Worm (Caenorhabditis elegans) whole organism, L1 larva: ENCODE data around the gene ric-8.

ENCODE experiments used
- C04F5.9 ChIP-seq: sonication (generic microtip); optimal IDR thresholded peaks from 2 replicates; lab custom pipeline; 2016; ENCODE audit warnings: missing genetic modification characterization, missing compliant biosample characterization
- C16A3.4 ChIP-seq: fragments of 150-350 bp; optimal IDR thresholded peaks from 2 replicates; lab custom pipeline; 2014; ENCODE audit warnings: missing biosample characterization, missing genetic modification characterization
- C34B4.2 ChIP-seq: sonication (generic microtip); optimal IDR thresholded peaks from 2 replicates; lab custom pipeline; 2017; ENCODE audit warnings: mild to moderate bottlenecking, missing genetic modification characterization, missing compliant biosample characterization
- F16B12.6 ChIP-seq: fragments of 150-350 bp; optimal IDR thresholded peaks from 2 replicates; lab custom pipeline; 2014; ENCODE audit warnings: missing biosample characterization, missing genetic modification characterization
- aha-1 ChIP-seq: fragments of 150-350 bp; optimal IDR thresholded peaks from 2 replicates; lab custom pipeline; 2014; ENCODE audit warnings: missing biosample characterization, missing genetic modification characterization
- blmp-1 ChIP-seq: fragments of 150-350 bp; optimal IDR thresholded peaks from 2 replicates; lab custom pipeline; 2014; ENCODE audit warnings: missing biosample characterization, missing genetic modification characterization
- ceh-82 ChIP-seq, 3 experiments: fragments of 150-350 bp in 1 of 3; sonication (generic microtip) in 2 of 3; optimal IDR thresholded peaks; 2 replicates each; lab custom pipeline; 2014 to 2017; ENCODE audit warnings: missing biosample characterization in 3 of 3, missing genetic modification characterization in 3 of 3
- ceh-88 ChIP-seq: fragments of 200-800 bp; sonication (Bioruptor generic); IDR thresholded peaks from 2 replicates; pipeline ENCODE4 v1.3.6; 2022; ENCODE audit warnings: missing genetic modification characterization, missing compliant biosample characterization
- ceh-90 ChIP-seq: sonication (generic microtip); optimal IDR thresholded peaks from 2 replicates; lab custom pipeline; 2016; ENCODE audit warnings: missing genetic modification characterization, missing compliant biosample characterization
- ces-1 ChIP-seq: fragments of 150-350 bp; optimal IDR thresholded peaks from 2 replicates; lab custom pipeline; 2014; ENCODE audit warnings: missing biosample characterization, missing genetic modification reagents, missing genetic modification characterization
- dpl-1 ChIP-seq, 3 experiments: fragments of 150-350 bp in 2 of 3; sonication (generic microtip) in 1 of 3; optimal IDR thresholded peaks; 2 replicates each; lab custom pipeline; 2014 to 2017; ENCODE audit warnings: missing biosample characterization in 3 of 3, missing genetic modification characterization in 3 of 3, missing genetic modification reagents in 3 of 3
- efl-1 ChIP-seq, 4 experiments: fragments of 150-350 bp; optimal IDR thresholded peaks in 3 of 4; peaks in 1 of 4; 1 replicate in 1 of 4; 2 replicates in 3 of 4; lab custom pipeline; 2014; ENCODE audit warnings: missing biosample characterization in 2 of 4, missing genetic modification characterization in 2 of 4, missing genetic modification reagents in 2 of 4
- efl-3 ChIP-seq: fragments of 200-800 bp; sonication (Bioruptor generic); optimal IDR thresholded peaks from 2 replicates; lab custom pipeline; 2018; ENCODE audit warnings: mild to moderate bottlenecking, missing genetic modification characterization, missing compliant biosample characterization
- egl-13 ChIP-seq: sonication (generic microtip); optimal IDR thresholded peaks from 2 replicates; lab custom pipeline; 2016; ENCODE audit warnings: missing genotype, missing genetic modification reagents, missing genetic modification characterization, missing compliant biosample characterization
- egl-27 ChIP-seq, 2 experiments: fragments of 150-350 bp in 1 of 2; sonication (generic microtip); optimal IDR thresholded peaks; 3 replicates each; lab custom pipeline; 2017 to 2018; ENCODE audit warnings: missing biosample characterization in 2 of 2, missing genetic modification characterization in 2 of 2, missing genetic modification reagents in 2 of 2
- elt-3 ChIP-seq, 6 experiments: fragments of 150-350 bp in 1 of 6; sonication (generic microtip); optimal IDR thresholded peaks; 2 replicates each; lab custom pipeline; 2017 to 2018; ENCODE audit warnings: missing biosample characterization in 6 of 6, missing genetic modification characterization in 6 of 6, inconsistent platforms in 1 of 6
- ets-5 ChIP-seq: fragments of 200-800 bp; sonication (Bioruptor generic); IDR thresholded peaks from 2 replicates; pipeline ENCODE4 v1.3.6; 2022; ENCODE audit warnings: missing genetic modification characterization, missing compliant biosample characterization
- fkh-4 ChIP-seq: sonication (generic microtip); optimal IDR thresholded peaks from 2 replicates; lab custom pipeline; 2016; ENCODE audit warnings: missing compliant biosample characterization, missing genetic modification characterization, borderline replicate concordance
- fkh-8 ChIP-seq: sonication (generic microtip); optimal IDR thresholded peaks from 2 replicates; lab custom pipeline; 2016; ENCODE audit warnings: mild to moderate bottlenecking, missing genetic modification characterization, missing compliant biosample characterization
- grh-1 ChIP-seq: fragments of 200-800 bp; sonication (Bioruptor generic); IDR thresholded peaks from 2 replicates; pipeline ENCODE4 v1.3.6; 2022; ENCODE audit warnings: missing genetic modification reagents, missing genetic modification characterization, missing compliant biosample characterization
- hlh-17 ChIP-seq: fragments of 200-800 bp; sonication (Bioruptor generic); optimal IDR thresholded peaks from 2 replicates; lab custom pipeline; 2018; ENCODE audit warnings: missing genetic modification characterization, mild to moderate bottlenecking, missing compliant biosample characterization, moderate library complexity, borderline replicate concordance
- jun-1 ChIP-seq: fragments of 150-350 bp; optimal IDR thresholded peaks from 2 replicates; lab custom pipeline; 2014; ENCODE audit warnings: missing biosample characterization, missing genetic modification reagents, missing genetic modification characterization
- lin-14 ChIP-seq: fragments of 200-800 bp; sonication (Bioruptor generic); optimal IDR thresholded peaks from 2 replicates; lab custom pipeline; 2018; ENCODE audit warnings: mild to moderate bottlenecking, missing genetic modification characterization, moderate library complexity, missing compliant biosample characterization
- lin-35 ChIP-seq, 2 experiments: fragments of 150-350 bp; optimal IDR thresholded peaks; 2 replicates each; lab custom pipeline; 2014; ENCODE audit warnings: missing biosample characterization in 2 of 2, missing genetic modification characterization in 2 of 2, missing genetic modification reagents in 2 of 2
- lin-39 ChIP-seq: fragments of 150-350 bp; optimal IDR thresholded peaks from 2 replicates; lab custom pipeline; 2014; ENCODE audit warnings: missing biosample characterization, missing genetic modification reagents, missing genetic modification characterization
- lsy-2 ChIP-seq, 2 experiments: fragments of 150-350 bp; optimal IDR thresholded peaks; 2 replicates each; lab custom pipeline; 2014; ENCODE audit warnings: missing biosample characterization in 2 of 2, missing genetic modification characterization in 2 of 2
- mef-2 ChIP-seq: fragments of 150-350 bp; optimal IDR thresholded peaks from 2 replicates; lab custom pipeline; 2014; ENCODE audit warnings: missing biosample characterization, missing genetic modification characterization
- mep-1 ChIP-seq: fragments of 150-350 bp; optimal IDR thresholded peaks from 2 replicates; lab custom pipeline; 2014; ENCODE audit warnings: missing biosample characterization, missing genetic modification characterization
- nhr-11 ChIP-seq: fragments of 150-350 bp; optimal IDR thresholded peaks from 2 replicates; lab custom pipeline; 2014; ENCODE audit warnings: missing biosample characterization, missing genetic modification characterization
- nhr-19 ChIP-seq: fragments of 200-800 bp; sonication (Bioruptor generic); conservative IDR thresholded peaks from 2 replicates; pipeline ENCODE4 v1.3.6; 2022; ENCODE audit warnings: missing genetic modification characterization, missing compliant biosample characterization
- nhr-20 ChIP-seq: sonication (generic microtip); optimal IDR thresholded peaks from 2 replicates; lab custom pipeline; 2016; ENCODE audit warnings: mild to moderate bottlenecking, missing genetic modification characterization, missing compliant biosample characterization
- nhr-28 ChIP-seq: fragments of 150-350 bp; optimal IDR thresholded peaks from 2 replicates; lab custom pipeline; 2014; ENCODE audit warnings: missing biosample characterization, missing genetic modification characterization
- nhr-47 ChIP-seq: sonication (generic microtip); optimal IDR thresholded peaks from 2 replicates; lab custom pipeline; 2016; ENCODE audit warnings: mild to moderate bottlenecking, missing genetic modification characterization, moderate library complexity, missing compliant biosample characterization
- nhr-71 ChIP-seq: sonication (generic microtip); optimal IDR thresholded peaks from 2 replicates; lab custom pipeline; 2016; ENCODE audit warnings: mild to moderate bottlenecking, missing genetic modification characterization, moderate library complexity, missing compliant biosample characterization
- nhr-76 ChIP-seq: sonication (generic microtip); optimal IDR thresholded peaks from 2 replicates; lab custom pipeline; 2017; ENCODE audit warnings: missing biosample characterization, missing genetic modification characterization
- nhr-85 ChIP-seq: sonication (generic microtip); peaks from one replicate; lab custom pipeline; 2016; ENCODE audit warnings: missing genetic modification characterization, inconsistent platforms, missing compliant biosample characterization
- nhr-90 ChIP-seq: sonication (generic microtip); optimal IDR thresholded peaks from 2 replicates; lab custom pipeline; 2016; ENCODE audit warnings: mild to moderate bottlenecking, missing genetic modification characterization, missing compliant biosample characterization; ENCODE audit not compliant: poor library complexity
- pag-3 ChIP-seq: sonication (generic microtip); optimal IDR thresholded peaks from 2 replicates; lab custom pipeline; 2017; ENCODE audit warnings: missing genetic modification characterization, mild to moderate bottlenecking, missing compliant biosample characterization, antibody characterized with exemption, borderline replicate concordance; ENCODE audit not compliant: insufficient read depth
- pax-3 ChIP-seq: fragments of 200-800 bp; sonication (Bioruptor generic); optimal IDR thresholded peaks from 2 replicates; lab custom pipeline; 2018; ENCODE audit warnings: mild to moderate bottlenecking, missing genetic modification characterization, moderate library complexity, missing compliant biosample characterization
- rnt-1 ChIP-seq: sonication (generic microtip); optimal IDR thresholded peaks from 2 replicates; lab custom pipeline; 2016; ENCODE audit warnings: mild to moderate bottlenecking, missing genetic modification characterization, moderate library complexity, missing compliant biosample characterization
- skn-1 ChIP-seq: fragments of 150-350 bp; optimal IDR thresholded peaks from 2 replicates; lab custom pipeline; 2014; ENCODE audit warnings: missing biosample characterization, missing genetic modification characterization
- snpc-4 ChIP-seq: fragments of 150-350 bp; optimal IDR thresholded peaks from 2 replicates; lab custom pipeline; 2014; ENCODE audit warnings: missing biosample characterization, missing genetic modification characterization
- sox-4 ChIP-seq: sonication (generic microtip); optimal IDR thresholded peaks from 2 replicates; lab custom pipeline; 2016; ENCODE audit warnings: missing genetic modification characterization, missing compliant biosample characterization
- sptf-1 ChIP-seq: fragments of 150-350 bp; optimal IDR thresholded peaks from 2 replicates; lab custom pipeline; 2014; ENCODE audit warnings: missing biosample characterization, missing genetic modification characterization
- tlp-1 ChIP-seq: fragments of 150-350 bp; optimal IDR thresholded peaks from 2 replicates; lab custom pipeline; 2014; ENCODE audit warnings: missing biosample characterization, missing genetic modification characterization
- unc-130 ChIP-seq: fragments of 150-350 bp; optimal IDR thresholded peaks from 2 replicates; lab custom pipeline; 2017; ENCODE audit warnings: missing biosample characterization, missing genetic modification characterization, inconsistent platforms
- unc-30 ChIP-seq: sonication (generic microtip); optimal IDR thresholded peaks from 2 replicates; lab custom pipeline; 2017; ENCODE audit warnings: missing biosample characterization, missing genetic modification characterization
- unc-86 ChIP-seq: sonication (generic microtip); optimal IDR thresholded peaks from 2 replicates; lab custom pipeline; 2016; ENCODE audit warnings: missing genetic modification characterization, missing compliant biosample characterization
- zag-1 ChIP-seq: fragments of 150-350 bp; optimal IDR thresholded peaks from 2 replicates; lab custom pipeline; 2014; ENCODE audit warnings: missing biosample characterization, missing genetic modification characterization
- ztf-11 ChIP-seq, 2 experiments: sonication (generic microtip); optimal IDR thresholded peaks; 2 replicates each; lab custom pipeline; 2016 to 2017; ENCODE audit warnings: missing genetic modification characterization in 2 of 2, missing biosample characterization in 1 of 2, missing compliant biosample characterization in 1 of 2

Gene ric-8

ce11 chrIV:2610974-2611373, 31.8 kb upstream of the ric-8 start:
- TF ChIP-seq efl-1 (optimal IDR thresholded peaks at IDR 0.05; lab: Kevin White, UChicago) (peak in 1 of 2 experiments; percentile 55), efl-1 (GFP tag; optimal IDR thresholded peaks at IDR 0.05 in 1 of 2; lab: Kevin White, UChicago) (no peak), dpl-1 (GFP tag; optimal IDR thresholded peaks at IDR 0.05; lab: Kevin White, UChicago) (peak in 1 of 3 experiments; percentile 2), elt-3 (tag; optimal IDR thresholded peaks at IDR 0.05; lab: Kevin White, UChicago) (no peak), lin-14 (no peak)

ce11 chrIV:2613011-2613503, 29.7 kb upstream of the ric-8 start, which contains the start of gene Y69A2AR.28:
Gene Y69A2AR.28, minus strand, starts transcription at chrIV:2613061.
- TF ChIP-seq F16B12.6, result no peak
- TF ChIP-seq ceh-88 (GFP tag; lab: Robert Waterston, UW), result no peak
- no peak for TF ChIP-seq fkh-4 (tag; lab: Kevin White, UChicago)
- no peak for TF ChIP-seq fkh-8 (tag; lab: Kevin White, UChicago)
- peak; percentile 36 for TF ChIP-seq skn-1 (tag; lab: Kevin White, UChicago)
- no peak for TF ChIP-seq C34B4.2 (tag; lab: Kevin White, UChicago)
- no peak for TF ChIP-seq ceh-90 (tag; lab: Kevin White, UChicago)
- no peak for TF ChIP-seq unc-30 (tag; lab: Kevin White, UChicago)
- TF ChIP-seq unc-86, result no peak
- TF ChIP-seq sptf-1 (tag; lab: Kevin White, UChicago), result no peak
- TF ChIP-seq C04F5.9 (tag; lab: Kevin White, UChicago), result no peak
- TF ChIP-seq snpc-4 (tag; lab: Kevin White, UChicago), result no peak
- TF ChIP-seq pax-3 (tag; lab: Kevin White, UChicago), result no peak
- no peak for TF ChIP-seq nhr-47 (tag; lab: Kevin White, UChicago)
- no peak for TF ChIP-seq grh-1
- TF ChIP-seq egl-13, result no peak
- TF ChIP-seq nhr-19 (GFP tag; lab: Robert Waterston, UW), result no peak
- TF ChIP-seq nhr-20 (tag; lab: Kevin White, UChicago), result no peak
- peak; percentile 55 to 84 (median 74) for TF ChIP-seq dpl-1 (GFP tag; optimal IDR thresholded peaks at IDR 0.05; lab: Kevin White, UChicago)
- no peak for TF ChIP-seq unc-130
- no peak for TF ChIP-seq nhr-71 (tag; lab: Kevin White, UChicago)
- TF ChIP-seq ztf-11 (tag; optimal IDR thresholded peaks at IDR 0.05; lab: Kevin White, UChicago), result no peak
- TF ChIP-seq lin-39 (tag; lab: Kevin White, UChicago), result no peak
- no peak for TF ChIP-seq efl-3 (GFP tag; lab: Kevin White, UChicago)
- TF ChIP-seq nhr-85 (tag; lab: Kevin White, UChicago), result no peak
- no peak for TF ChIP-seq jun-1
- TF ChIP-seq ets-5, result no peak
- TF ChIP-seq aha-1 (tag; lab: Kevin White, UChicago), result no peak
- TF ChIP-seq ceh-82 (tag; optimal IDR thresholded peaks at IDR 0.05; lab: Kevin White, UChicago), result no peak
- no peak for TF ChIP-seq egl-27 (tag; optimal IDR thresholded peaks at IDR 0.05; lab: Kevin White, UChicago)
- no peak for TF ChIP-seq mef-2 (tag; lab: Kevin White, UChicago)
- no peak for TF ChIP-seq zag-1 (tag; lab: Kevin White, UChicago)
- TF ChIP-seq nhr-11 (tag; lab: Kevin White, UChicago), result no peak
- TF ChIP-seq pag-3 (tag; lab: Kevin White, UChicago), result no peak
- peak in 1 of 2 experiments; percentile 51 for TF ChIP-seq lsy-2 (tag; optimal IDR thresholded peaks at IDR 0.05; lab: Kevin White, UChicago)
- TF ChIP-seq hlh-17 (GFP tag; lab: Kevin White, UChicago), result no peak
- TF ChIP-seq C16A3.4 (tag; lab: Kevin White, UChicago), result no peak
- TF ChIP-seq mep-1 (tag; lab: Kevin White, UChicago), result peak; percentile 23
- TF ChIP-seq rnt-1 (tag; lab: Kevin White, UChicago), result no peak
- no peak for TF ChIP-seq blmp-1 (tag; lab: Kevin White, UChicago)
- TF ChIP-seq elt-3 (tag; optimal IDR thresholded peaks at IDR 0.05; lab: Kevin White, UChicago), result no peak
- peak; percentile 70 for TF ChIP-seq efl-1 (optimal IDR thresholded peaks at IDR 0.05; lab: Kevin White, UChicago)
- TF ChIP-seq efl-1 (GFP tag; optimal IDR thresholded peaks at IDR 0.05 in 1 of 2; lab: Kevin White, UChicago), result peak; percentile 83 to 97
- TF ChIP-seq nhr-76 (tag; lab: Kevin White, UChicago), result no peak
- no peak for TF ChIP-seq ces-1 (GFP tag; lab: Kevin White, UChicago)
- TF ChIP-seq nhr-90 (tag; lab: Kevin White, UChicago), result no peak
- peak; percentile 60 to 82 for TF ChIP-seq lin-35 (GFP tag; optimal IDR thresholded peaks at IDR 0.05; lab: Kevin White, UChicago)
- TF ChIP-seq sox-4 (tag; lab: Kevin White, UChicago), result no peak
- no peak for TF ChIP-seq nhr-28
- no peak for TF ChIP-seq tlp-1 (tag; lab: Kevin White, UChicago)
